Fruit fly (Drosophila melanogaster) Kc167 (cell line): ENCODE data around the gene rempA.

Source experiments
- Myc ChIP-seq: fragments of >200 bp; optimal IDR thresholded peaks from 2 replicates; lab custom pipeline; 2017; ENCODE audit warnings: missing external identifiers
- Sin3A ChIP-seq: fragments of >200 bp; optimal IDR thresholded peaks from 2 replicates; lab custom pipeline; 2018; ENCODE audit warnings: missing external identifiers

- TF ChIP-seq Sin3A (lab: Kevin White, UChicago) (no peak), Myc (no peak)
Observed at dm6 chr2L:574226-574625, 14.1 kb upstream of the rempA start, which contains the start of the genes Ipk2 and cold.
